Worm (Caenorhabditis elegans): ENCODE data around the gene Y39G8B.1.

Gene Y39G8B.1

DNA sequence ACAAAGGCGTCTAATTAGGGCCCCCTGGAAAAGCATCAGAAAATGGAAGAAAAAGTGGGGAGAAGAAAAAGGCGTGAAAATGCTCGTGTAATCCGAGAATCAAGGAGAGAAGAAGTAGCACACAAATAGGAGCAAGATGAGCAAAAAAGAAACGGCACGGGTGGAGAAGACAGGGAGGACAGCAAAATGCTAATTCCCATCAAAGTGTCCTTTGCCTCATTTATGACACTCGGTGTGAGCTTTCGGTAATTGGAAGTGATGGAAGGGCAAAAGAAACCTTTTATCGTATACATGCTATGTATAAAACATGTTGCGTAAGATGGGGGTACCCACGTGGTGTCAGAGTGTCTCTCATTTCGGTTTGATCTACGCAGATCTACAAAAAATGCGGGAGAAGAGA lies 40.1 kb downstream of the Y39G8B.1 start:
- TF ChIP-seq ceh-19 (GFP tag; optimal IDR thresholded peaks at IDR 0.05) = no peak
- TF ChIP-seq ceh-30 (tag; optimal IDR thresholded peaks at IDR 0.05) = no peak
- no peak for TF ChIP-seq ceh-24 (tag; optimal IDR thresholded peaks at IDR 0.05)
- TF ChIP-seq sox-4 (tag; optimal IDR thresholded peaks at IDR 0.05) = no peak

- TF ChIP-seq hlh-6 (tag; optimal IDR thresholded peaks at IDR 0.05) (no peak), pha-2 (tag; optimal IDR thresholded peaks at IDR 0.05) (no peak), pros-1 (tag; optimal IDR thresholded peaks at IDR 0.05) (no peak), pag-3 (tag; optimal IDR thresholded peaks at IDR 0.05; ENCODE audit: borderline replicate concordance) (no peak), npax-4 (tag; optimal IDR thresholded peaks at IDR 0.05) (no peak), ceh-19 (GFP tag; optimal IDR thresholded peaks at IDR 0.05) (no peak), tbx-7 (tag; optimal IDR thresholded peaks at IDR 0.05) (no peak), unc-42 (tag; optimal IDR thresholded peaks at IDR 0.05) (no peak), elt-2 (tag; optimal IDR thresholded peaks at IDR 0.05) (no peak), unc-3 (GFP tag; conservative IDR thresholded peaks at IDR 0.05) (no peak), unc-3 (tag; optimal IDR thresholded peaks at IDR 0.05) (no peak), hlh-15 (tag; optimal IDR thresholded peaks at IDR 0.05) (no peak), nhr-232 (tag; optimal IDR thresholded peaks at IDR 0.05) (no peak), unc-86 (tag; optimal IDR thresholded peaks at IDR 0.05) (no peak)
These were observed 41.7 kb downstream of the Y39G8B.1 start, which contains the start of gene hot-3 for ce11 chrII:13931944-13932343. hot-3 (minus strand) TSS chrII:13932044.

DNA sequence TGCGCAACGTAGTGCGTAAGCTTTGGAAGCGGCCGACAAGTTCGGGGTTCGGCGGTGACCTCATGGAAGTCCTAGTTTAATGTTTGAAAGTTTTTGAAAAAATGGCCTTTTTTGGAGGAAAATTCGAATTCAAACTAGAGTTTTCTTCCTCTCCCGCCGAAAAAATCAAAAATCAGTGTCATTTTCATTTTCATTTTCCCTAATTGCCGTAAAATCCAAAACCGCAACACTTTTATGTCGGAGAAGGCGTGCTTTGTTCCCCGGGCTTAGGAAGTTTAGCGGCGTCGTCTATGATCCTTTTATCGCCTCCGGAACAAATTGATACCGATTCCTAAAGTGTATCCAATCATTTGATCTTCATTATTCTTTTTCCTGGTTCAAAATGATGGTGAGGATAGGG lies 48.7 kb downstream of the Y39G8B.1 start, which contains the start of gene mltn-5:
mltn-5 (plus strand) TSS at position 301 of the 400 bp plus-strand sequence.
- TF ChIP-seq ceh-48 (tag; optimal IDR thresholded peaks at IDR 0.05) (no peak), sox-4 (tag; optimal IDR thresholded peaks at IDR 0.05) (no peak), sdc-2 (tag; optimal IDR thresholded peaks at IDR 0.05) (no peak), C38D4.7 (GFP tag; optimal IDR thresholded peaks at IDR 0.05) (no peak), pax-1 (tag; optimal IDR thresholded peaks at IDR 0.05) (no peak), dve-1 (tag; optimal IDR thresholded peaks at IDR 0.05) (no peak)
